Fruit fly (Drosophila melanogaster) whole organism, wandering third instar larva: ENCODE results near the gene aub.

ENCODE experiments used
- Abd-B ChIP-seq: fragments of >200 bp; optimal IDR thresholded peaks from 2 replicates; lab custom pipeline; 2017; ENCODE audit warnings: missing biosample characterization, missing genetic modification characterization
- CG32264 ChIP-seq: fragments of 200-800 bp; sonication (Bioruptor generic); optimal IDR thresholded peaks from 2 replicates; lab custom pipeline; 2016; ENCODE audit warnings: missing biosample characterization, missing genetic modification characterization
- CG9705 ChIP-seq: fragments of 200-800 bp; sonication (Bioruptor generic); optimal IDR thresholded peaks from 2 replicates; lab custom pipeline; 2018; ENCODE audit warnings: missing biosample characterization, mild to moderate bottlenecking, missing genetic modification characterization
- CrebA ChIP-seq: fragments of 200-800 bp; sonication (Bioruptor generic); optimal IDR thresholded peaks from 2 replicates; lab custom pipeline; 2016; ENCODE audit warnings: missing biosample characterization, mild to moderate bottlenecking, missing genetic modification characterization, borderline replicate concordance
- Dfd ChIP-seq: fragments of >200 bp; optimal IDR thresholded peaks from 2 replicates; lab custom pipeline; 2017; ENCODE audit warnings: missing biosample characterization, missing genetic modification characterization
- Dif ChIP-seq: fragments of 200-275, 200-300 bp; sonication (Bioruptor generic); optimal IDR thresholded peaks from 2 replicates; lab custom pipeline; 2018; ENCODE audit warnings: missing biosample characterization, missing genetic modification characterization; ENCODE audit not compliant: partially characterized antibody
- GATAd ChIP-seq: sonication (Bioruptor generic); optimal IDR thresholded peaks from 2 replicates; lab custom pipeline; 2016; ENCODE audit warnings: missing biosample characterization, missing genetic modification characterization
- HLH106 ChIP-seq: fragments of 200-800 bp; optimal IDR thresholded peaks from 3 replicates; lab custom pipeline; 2019; ENCODE audit warnings: missing biosample characterization, mild to moderate bottlenecking, missing genetic modification characterization, moderate library complexity
- Hnf4 ChIP-seq: fragments of 200-800 bp; sonication (Bioruptor generic); optimal IDR thresholded peaks from 2 replicates; lab custom pipeline; 2016; ENCODE audit warnings: missing biosample characterization, mild to moderate bottlenecking, missing genetic modification characterization
- Hr78 ChIP-seq: fragments of >200 bp; optimal IDR thresholded peaks from 2 replicates; lab custom pipeline; 2017; ENCODE audit warnings: missing biosample characterization, missing genetic modification characterization
- Hr83 ChIP-seq: fragments of 200-300 bp; sonication (Bioruptor generic); optimal IDR thresholded peaks from 2 replicates; lab custom pipeline; 2016; ENCODE audit warnings: missing biosample characterization, mild to moderate bottlenecking, missing genetic modification characterization, moderate library complexity; ENCODE audit not compliant: poor library complexity, severe bottlenecking
- Jra ChIP-seq: sonication (Bioruptor generic); optimal IDR thresholded peaks from 2 replicates; lab custom pipeline; 2016; ENCODE audit warnings: missing biosample characterization, missing genetic modification characterization
- Mio ChIP-seq: sonication (Bioruptor generic); optimal IDR thresholded peaks from 2 replicates; lab custom pipeline; 2016; ENCODE audit warnings: missing biosample characterization, missing genetic modification characterization
- N ChIP-seq: fragments of >200 bp; optimal IDR thresholded peaks from 2 replicates; lab custom pipeline; 2018; ENCODE audit warnings: missing biosample characterization, missing external identifiers, missing genetic modification characterization
- OdsH ChIP-seq: fragments of 200-800 bp; sonication (Bioruptor generic); optimal IDR thresholded peaks from 2 replicates; lab custom pipeline; 2016; ENCODE audit warnings: missing biosample characterization, mild to moderate bottlenecking, missing genetic modification characterization
- Rel ChIP-seq, 2 experiments: fragments of 200-800 bp; sonication (Bioruptor generic) in 1 of 2; optimal IDR thresholded peaks; 2 replicates in 1 of 2; 3 replicates in 1 of 2; lab custom pipeline; 2016 to 2019; ENCODE audit warnings: mild to moderate bottlenecking in 2 of 2, missing biosample characterization in 2 of 2, missing genetic modification characterization in 2 of 2, moderate library complexity in 1 of 2
- Sp1 ChIP-seq: fragments of 200-800 bp; sonication (Bioruptor generic); optimal IDR thresholded peaks from 3 replicates; lab custom pipeline; 2019; ENCODE audit warnings: missing biosample characterization, mild to moderate bottlenecking, missing genetic modification characterization, moderate library complexity
- Vsx2 ChIP-seq: fragments of 200-300, 225-300 bp; sonication (Bioruptor generic); optimal IDR thresholded peaks from 2 replicates; lab custom pipeline; 2018; ENCODE audit warnings: missing biosample characterization, missing genetic modification characterization; ENCODE audit not compliant: partially characterized antibody
- br ChIP-seq: fragments of 200-800 bp; sonication (Bioruptor generic); optimal IDR thresholded peaks from 2 replicates; lab custom pipeline; 2016; ENCODE audit warnings: missing biosample characterization, missing genetic modification characterization
- brk ChIP-seq: fragments of 200-800 bp; sonication (Bioruptor generic); optimal IDR thresholded peaks from 2 replicates; lab custom pipeline; 2016; ENCODE audit warnings: missing biosample characterization, mild to moderate bottlenecking, missing genetic modification characterization
- dmrt93B ChIP-seq: fragments of 200-800 bp; sonication (Bioruptor generic); optimal IDR thresholded peaks from 2 replicates; lab custom pipeline; 2018; ENCODE audit warnings: missing biosample characterization, mild to moderate bottlenecking, missing genetic modification characterization
- dsf ChIP-seq: sonication (Bioruptor generic); optimal IDR thresholded peaks from 2 replicates; lab custom pipeline; 2016; ENCODE audit warnings: missing biosample characterization, missing genetic modification characterization, borderline replicate concordance
- ey ChIP-seq: fragments of 200-800 bp; sonication (Bioruptor generic); optimal IDR thresholded peaks from 2 replicates; lab custom pipeline; 2016; ENCODE audit warnings: missing biosample characterization, missing genetic modification characterization
- foxo ChIP-seq, 2 experiments: fragments of 200-800 bp; sonication (Bioruptor generic); optimal IDR thresholded peaks; 2 replicates in 1 of 2; 3 replicates in 1 of 2; lab custom pipeline; 2016 to 2017; ENCODE audit warnings: missing biosample characterization in 2 of 2, missing genetic modification characterization in 2 of 2
- fru ChIP-seq: fragments of 200-800 bp; sonication (Bioruptor generic); optimal IDR thresholded peaks from 3 replicates; lab custom pipeline; 2016; ENCODE audit warnings: missing biosample characterization, mild to moderate bottlenecking, missing genetic modification characterization
- h ChIP-seq: fragments of 200-800 bp; sonication (Bioruptor generic); optimal IDR thresholded peaks from 3 replicates; lab custom pipeline; 2016; ENCODE audit warnings: missing biosample characterization, mild to moderate bottlenecking, missing genetic modification characterization
- jim ChIP-seq: fragments of 175-275, 200-325 bp; sonication (Bioruptor generic); optimal IDR thresholded peaks from 2 replicates; lab custom pipeline; 2016; ENCODE audit warnings: missing biosample characterization, mild to moderate bottlenecking, missing genetic modification characterization
- lola ChIP-seq: fragments of >200 bp; optimal IDR thresholded peaks from 2 replicates; lab custom pipeline; 2017; ENCODE audit warnings: missing biosample characterization, missing genetic modification characterization
- psq ChIP-seq: fragments of 200-800 bp; sonication (Bioruptor generic); optimal IDR thresholded peaks from 3 replicates; lab custom pipeline; 2017; ENCODE audit warnings: missing biosample characterization, mild to moderate bottlenecking, missing genetic modification characterization, moderate library complexity
- rgr ChIP-seq: fragments of 200-800 bp; sonication (Bioruptor generic); optimal IDR thresholded peaks from 3 replicates; lab custom pipeline; 2016; ENCODE audit warnings: missing biosample characterization, mild to moderate bottlenecking, missing genetic modification characterization
- sage ChIP-seq: fragments of 200-800 bp; sonication (Bioruptor generic); optimal IDR thresholded peaks from 2 replicates; lab custom pipeline; 2016; ENCODE audit warnings: missing biosample characterization, mild to moderate bottlenecking, missing genetic modification characterization
- sv ChIP-seq: fragments of 200-800 bp; sonication (Bioruptor generic); optimal IDR thresholded peaks from 3 replicates; lab custom pipeline; 2016; ENCODE audit warnings: missing biosample characterization, missing genetic modification characterization
- tai ChIP-seq: sonication (Bioruptor generic); optimal IDR thresholded peaks from 2 replicates; lab custom pipeline; 2016; ENCODE audit warnings: missing biosample characterization, missing genetic modification characterization
- woc ChIP-seq: sonication (Bioruptor generic); optimal IDR thresholded peaks from 2 replicates; lab custom pipeline; 2016; ENCODE audit warnings: missing biosample characterization, mild to moderate bottlenecking, missing genetic modification characterization

aub gene

DNA sequence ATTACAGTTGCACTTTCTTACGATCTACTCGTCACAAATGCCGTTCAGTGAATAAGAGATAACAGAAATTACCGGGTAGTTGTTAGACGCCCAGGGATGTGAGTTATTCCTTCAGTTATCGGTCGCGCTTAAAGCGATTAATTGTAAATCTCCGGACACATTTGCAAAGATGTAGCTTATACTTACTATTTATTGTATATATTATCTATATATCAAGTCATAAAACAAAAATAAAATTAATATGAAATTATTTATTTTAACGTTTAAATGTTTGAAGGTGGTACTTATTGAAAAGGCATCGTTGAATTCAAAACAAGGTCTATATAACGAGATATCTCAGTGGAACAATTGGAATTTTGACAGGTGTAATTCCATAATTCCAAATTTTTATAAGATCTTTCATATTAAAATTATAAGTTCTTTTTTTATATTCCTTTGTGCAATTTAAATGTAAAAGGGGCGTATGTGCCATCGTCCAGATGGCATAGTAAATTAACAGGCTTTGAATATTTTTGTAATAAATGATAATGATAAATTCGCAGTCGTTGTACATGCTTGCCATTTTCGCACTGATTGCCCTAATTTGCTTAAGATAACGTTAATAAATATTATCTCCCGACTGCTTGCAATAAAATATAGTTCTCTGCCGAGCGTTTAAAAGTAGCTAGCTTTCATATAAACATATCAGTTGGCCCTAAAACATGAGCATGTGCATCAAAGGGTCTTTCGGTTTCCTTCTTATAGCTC lies at the start of gene aub, which contains the start of gene lectin-33A:
Gene aub (minus strand): TSS at position 101 of the 747 bp plus-strand sequence.
Gene lectin-33A (plus strand): TSS at position 697 of the 747 bp plus-strand sequence.
- TF ChIP-seq Dif (GFP tag; lab: Kevin White, UChicago): no peak
- no peak for TF ChIP-seq Hr78
- no peak for TF ChIP-seq Dfd (GFP tag; lab: Kevin White, UChicago)
- TF ChIP-seq psq (GFP tag; lab: Kevin White, UChicago): no peak
- no peak for TF ChIP-seq ey (GFP tag; lab: Kevin White, UChicago)
- no peak for TF ChIP-seq h (GFP tag; lab: Kevin White, UChicago)
- no peak for TF ChIP-seq Hr83
- TF ChIP-seq dmrt93B (GFP tag; lab: Kevin White, UChicago): no peak
- TF ChIP-seq br: no peak
- TF ChIP-seq sage (GFP tag; lab: Kevin White, UChicago): no peak
- no peak for TF ChIP-seq dsf (GFP tag; lab: Kevin White, UChicago)
- TF ChIP-seq, all 38 proteins: peak for 0

DNA sequence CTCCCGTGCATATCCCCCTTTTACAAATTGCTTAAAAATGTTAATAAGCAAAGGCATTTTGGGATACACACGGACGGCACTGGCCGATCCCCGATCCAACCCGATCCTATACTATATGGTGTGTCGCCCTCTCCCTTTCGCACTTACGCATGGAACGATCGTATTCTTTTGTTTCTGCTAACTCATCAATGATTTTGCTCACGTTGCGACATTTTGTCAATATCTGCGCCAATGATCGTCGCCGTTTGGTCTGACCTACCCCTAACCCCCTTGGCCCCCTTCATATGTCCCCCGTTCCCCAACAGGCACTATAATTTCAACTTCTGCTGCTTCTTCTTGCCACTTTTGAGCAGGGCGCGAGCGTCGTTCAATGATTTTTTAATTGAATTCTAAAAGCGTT lies 48.4 kb upstream of the aub start:
- TF ChIP-seq Rel (GFP tag; optimal IDR thresholded peaks at IDR 0.05; lab: Kevin White, UChicago) (no peak), Rel (tag; optimal IDR thresholded peaks at IDR 0.05; lab: Kevin White, UChicago) (peak; percentile 49), CG9705 (GFP tag; lab: Kevin White, UChicago) (no peak)

DNA sequence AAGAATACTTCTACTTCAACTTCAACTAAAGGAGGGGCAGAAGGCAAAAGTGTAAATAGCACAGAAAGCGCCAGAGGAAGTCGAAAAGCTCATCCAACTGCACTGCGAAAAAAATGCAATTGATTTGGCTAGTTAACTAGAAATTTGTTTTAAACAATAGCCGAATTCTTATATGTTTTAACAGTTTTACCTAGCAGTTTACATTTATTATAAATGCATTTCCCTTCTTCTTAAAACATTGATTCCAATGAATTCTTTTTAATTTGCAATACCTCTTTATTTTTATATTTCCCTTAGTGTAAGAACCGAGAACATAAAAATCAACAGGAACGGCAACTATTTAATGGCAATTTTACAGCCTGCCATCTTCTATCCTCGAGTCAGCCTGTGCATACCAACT lies 47.0 kb upstream of the aub start:
- TF ChIP-seq Dfd (GFP tag; lab: Kevin White, UChicago): peak; percentile 36
- no peak for TF ChIP-seq N (GFP tag; lab: Kevin White, UChicago)

DNA sequence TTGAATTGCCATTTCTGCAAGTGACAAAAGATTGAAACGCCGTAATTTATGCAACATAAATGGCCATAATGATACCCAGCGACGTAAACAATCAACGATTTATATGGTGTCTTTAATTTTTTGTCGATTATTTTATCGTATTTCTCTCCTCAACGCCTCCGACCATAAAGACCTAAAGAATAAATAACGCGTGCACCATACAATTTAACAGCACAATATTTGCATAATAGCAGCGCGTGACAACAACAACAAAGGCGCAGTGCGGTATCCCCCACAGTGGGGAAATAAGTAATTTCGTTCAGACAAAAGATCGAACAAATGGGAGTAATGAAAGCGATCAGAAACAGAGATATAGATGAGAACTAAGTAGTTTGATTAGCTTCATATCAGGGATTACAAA lies 44.8 kb upstream of the aub start:
- TF ChIP-seq Sp1 (GFP tag; lab: Kevin White, UChicago): no peak
- peak; percentile 31 for TF ChIP-seq Hnf4 (GFP tag; lab: Kevin White, UChicago)
- TF ChIP-seq OdsH: no peak
- TF ChIP-seq rgr: peak; percentile 34
- peak; percentile 24 for TF ChIP-seq CG9705 (GFP tag; lab: Kevin White, UChicago)
- peak; percentile 73 for TF ChIP-seq Hr83
- TF ChIP-seq dmrt93B (GFP tag; lab: Kevin White, UChicago): peak; percentile 7
- no peak for TF ChIP-seq Rel (GFP tag; optimal IDR thresholded peaks at IDR 0.05; lab: Kevin White, UChicago)
- peak; percentile 26 for TF ChIP-seq Rel (tag; optimal IDR thresholded peaks at IDR 0.05; lab: Kevin White, UChicago)
- TF ChIP-seq HLH106 (tag; lab: Kevin White, UChicago): peak; percentile 17
- peak; percentile 70 for TF ChIP-seq h (GFP tag; lab: Kevin White, UChicago)

DNA sequence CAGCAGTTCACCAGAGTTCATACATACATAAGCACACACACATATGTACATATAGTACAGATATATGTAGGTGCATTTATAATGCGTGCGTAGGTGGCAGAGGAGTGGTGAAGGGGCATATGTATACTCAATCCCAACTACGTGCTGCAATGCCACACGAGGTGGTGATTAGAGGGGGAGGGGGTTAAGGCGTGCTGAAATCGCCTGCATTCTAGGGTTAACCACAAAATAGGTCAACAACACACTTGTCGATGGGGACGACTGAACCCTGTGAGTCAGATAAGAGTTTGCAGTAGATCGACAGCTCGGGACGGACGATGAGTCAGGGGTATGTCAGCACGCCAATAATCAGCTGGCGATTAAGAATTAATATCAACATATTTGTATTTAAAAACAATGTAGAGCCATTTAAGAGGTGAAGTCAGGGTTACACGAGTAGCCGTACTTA lies 44.2 kb upstream of the aub start:
- TF ChIP-seq OdsH (no peak), Hr83 (peak; percentile 25), br (peak; percentile 15), foxo (GFP tag; optimal IDR thresholded peaks at IDR 0.05; lab: Kevin White, UChicago) (no peak), N (GFP tag; lab: Kevin White, UChicago) (no peak), psq (GFP tag; lab: Kevin White, UChicago) (peak; percentile 45)

DNA sequence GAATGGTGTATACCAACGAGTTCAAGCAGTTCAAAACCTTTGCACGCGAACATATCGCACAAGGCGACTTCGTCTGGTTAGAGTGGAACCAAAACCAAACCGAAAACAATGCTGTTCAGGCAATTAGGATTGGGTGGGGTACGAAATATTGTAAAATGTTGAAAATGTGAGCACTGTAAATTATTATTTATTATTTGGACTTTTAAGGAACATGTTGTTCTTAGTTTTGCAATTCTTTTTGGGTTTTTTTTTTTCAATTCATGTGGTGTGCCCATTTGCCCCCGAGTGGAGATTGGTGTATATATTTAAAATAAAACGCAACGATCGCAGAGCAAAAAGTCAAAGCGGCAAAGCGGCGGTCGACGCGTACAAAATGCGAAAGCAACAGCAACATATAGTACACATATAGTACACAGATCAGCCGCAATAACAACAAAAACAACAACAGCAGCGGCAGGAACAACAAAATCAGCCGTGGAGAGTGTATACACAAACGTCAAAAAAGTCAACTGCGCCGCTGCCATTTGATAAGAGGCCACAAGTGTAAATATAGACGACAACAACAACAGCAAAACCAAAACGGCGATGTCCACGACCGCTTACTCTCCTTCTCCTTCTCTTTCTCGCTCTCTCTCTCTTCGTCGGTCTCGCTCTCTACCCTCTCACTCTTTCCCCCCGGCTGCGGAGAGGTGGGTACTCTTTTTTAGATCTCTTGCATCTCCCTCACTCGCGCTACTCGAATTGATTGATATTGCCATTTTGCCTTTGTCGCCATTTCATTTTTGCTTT lies 43.6 kb upstream of the aub start:
- TF ChIP-seq brk (GFP tag; lab: Kevin White, UChicago) (peak; percentile 39), jim (no peak), Dfd (GFP tag; lab: Kevin White, UChicago) (peak; percentile 1), tai (GFP tag; lab: Kevin White, UChicago) (peak; percentile 85), Jra (GFP tag; lab: Kevin White, UChicago) (peak; percentile 16), ey (GFP tag; lab: Kevin White, UChicago) (peak; percentile 90), CG9705 (GFP tag; lab: Kevin White, UChicago) (peak; percentile 58), CrebA (GFP tag; lab: Kevin White, UChicago) (no peak), Hr83 (peak; percentile 2), Hr78 (no peak), br (peak; percentile 84), dsf (GFP tag; lab: Kevin White, UChicago) (no peak), Mio (GFP tag; lab: Kevin White, UChicago) (no peak), fru (GFP tag; lab: Kevin White, UChicago) (peak; percentile 70), psq (GFP tag; lab: Kevin White, UChicago) (peak; percentile 79), sv (GFP tag; lab: Kevin White, UChicago) (no peak), CG32264 (peak; percentile 21), GATAd (GFP tag; lab: Kevin White, UChicago) (no peak), Vsx2 (GFP tag; lab: Kevin White, UChicago) (no peak), lola (GFP tag; lab: Kevin White, UChicago) (no peak), woc (GFP tag; lab: Kevin White, UChicago) (peak; percentile 31), foxo (GFP tag; optimal IDR thresholded peaks at IDR 0.05; lab: Kevin White, UChicago) (peak in 1 of 2 experiments; percentile 88), Abd-B (GFP tag; lab: Kevin White, UChicago) (no peak), h (GFP tag; lab: Kevin White, UChicago) (peak; percentile 72)
